Worm (Caenorhabditis elegans) whole organism, young adult: ENCODE data around the gene elo-9.

Source experiments
- F55B11.4 ChIP-seq: sonication (generic microtip); optimal IDR thresholded peaks from 2 replicates; lab custom pipeline; 2016; ENCODE audit warnings: missing compliant biosample characterization, missing genetic modification characterization, borderline replicate concordance; ENCODE audit not compliant: insufficient read depth
- ztf-28 ChIP-seq: fragments of 200-800 bp; sonication (Bioruptor generic); IDR thresholded peaks from 2 replicates; pipeline ENCODE4 v1.3.6; 2022; ENCODE audit warnings: missing genetic modification reagents, missing genetic modification characterization, missing compliant biosample characterization

ce11 chrII:14983909-14984308, 20.0 kb upstream of the elo-9 start, which contains the start of gene Y53F4B.5:
- TF ChIP-seq F55B11.4 (tag; lab: Kevin White, UChicago) (no peak), ztf-28 (GFP tag; lab: Robert Waterston, UW) (no peak)
